Fruit fly (Drosophila melanogaster) whole organism, embryonic: Measurements from ENCODE around the gene CG13069.

Experiments
- Bgb ChIP-seq: fragments of 200-800 bp; sonication (Bioruptor generic); IDR thresholded peaks from 2 replicates; pipeline ENCODE4 v1.3.6; 2022; ENCODE audit warnings: missing biosample characterization, missing genetic modification characterization; ENCODE audit not compliant: partially characterized antibody
- CG1024 ChIP-seq: fragments of 200-800 bp; sonication (Bioruptor generic); IDR thresholded peaks from 2 replicates; pipeline ENCODE4 v1.3.6; 2022; ENCODE audit warnings: missing biosample characterization, missing genetic modification characterization
- CG10654 ChIP-seq: fragments of 200-800 bp; sonication (Bioruptor generic); optimal IDR thresholded peaks from 2 replicates; lab custom pipeline; 2016; ENCODE audit warnings: missing biosample characterization, missing genetic modification characterization
- CG11247 ChIP-seq: fragments of 200-800 bp; sonication (Bioruptor generic); IDR thresholded peaks from 2 replicates; pipeline ENCODE4 v1.3.6; 2022; ENCODE audit warnings: missing biosample characterization, missing genetic modification characterization
- CG12659 ChIP-seq: fragments of 200-800 bp; sonication (Bioruptor generic); optimal IDR thresholded peaks from 3 replicates; lab custom pipeline; 2017; ENCODE audit warnings: mild to moderate bottlenecking, missing biosample characterization, missing genetic modification reagents, missing genetic modification characterization
- CG13287 ChIP-seq: fragments of 200-800 bp; sonication (Bioruptor generic); IDR thresholded peaks from 2 replicates; pipeline ENCODE4 v1.3.6; 2022; ENCODE audit warnings: missing biosample characterization, missing genetic modification characterization; ENCODE audit not compliant: partially characterized antibody
- CG13894 ChIP-seq: fragments of 200-800 bp; sonication (Bioruptor generic); optimal IDR thresholded peaks from 3 replicates; lab custom pipeline; 2018; ENCODE audit warnings: missing biosample characterization, mild to moderate bottlenecking, missing genetic modification characterization, moderate library complexity
- CG14667 ChIP-seq: fragments of 200-800 bp; sonication (Bioruptor generic); IDR thresholded peaks from 2 replicates; pipeline ENCODE4 v1.3.6; 2022; ENCODE audit warnings: missing biosample characterization, missing genetic modification characterization
- CG3065 ChIP-seq: fragments of 200-800 bp; sonication (Bioruptor generic); optimal IDR thresholded peaks from 2 replicates; lab custom pipeline; 2016; ENCODE audit warnings: missing biosample characterization, missing genetic modification characterization
- CG34422 ChIP-seq: fragments of 200-800 bp; sonication (Bioruptor generic); IDR thresholded peaks from 3 replicates; pipeline ENCODE4 v1.3.6; 2022; ENCODE audit warnings: missing biosample characterization, missing genetic modification characterization
- CG6254 ChIP-seq: fragments of 200-800 bp; sonication (Bioruptor generic); optimal IDR thresholded peaks from 3 replicates; lab custom pipeline; 2017; ENCODE audit warnings: mild to moderate bottlenecking, missing biosample characterization, missing genetic modification reagents, missing genetic modification characterization
- CG6654 ChIP-seq: fragments of 200-800 bp; sonication (Bioruptor generic); optimal IDR thresholded peaks from 2 replicates; lab custom pipeline; 2017; ENCODE audit warnings: missing biosample characterization, mild to moderate bottlenecking, missing genetic modification characterization
- CG7839 ChIP-seq: fragments of 200-800 bp; sonication (Bioruptor generic); optimal IDR thresholded peaks from 3 replicates; lab custom pipeline; 2018; ENCODE audit warnings: missing biosample characterization, mild to moderate bottlenecking, missing genetic modification characterization, moderate library complexity
- CG7987 ChIP-seq: fragments of 200-800 bp; sonication (Bioruptor generic); optimal IDR thresholded peaks from 2 replicates; lab custom pipeline; 2018; ENCODE audit warnings: missing biosample characterization, mild to moderate bottlenecking, missing genetic modification characterization, moderate library complexity
- Doc3 ChIP-seq: fragments of 200-800 bp; sonication (Bioruptor generic); IDR thresholded peaks from 3 replicates; pipeline ENCODE4 v1.3.6; 2022; ENCODE audit warnings: missing biosample characterization, missing genetic modification characterization; ENCODE audit not compliant: partially characterized antibody
- Gsc ChIP-seq: fragments of 200-800 bp; sonication (Bioruptor generic); IDR thresholded peaks from 2 replicates; pipeline ENCODE4 v1.3.6; 2022; ENCODE audit warnings: missing biosample characterization, missing genetic modification characterization
- H15 ChIP-seq: fragments of 200-800 bp; sonication (Bioruptor generic); IDR thresholded peaks from 3 replicates; pipeline ENCODE4 v1.3.6; 2022; ENCODE audit warnings: missing biosample characterization, missing genetic modification characterization
- Jarid2 ChIP-seq: fragments of 200-800 bp; sonication (Bioruptor generic); optimal IDR thresholded peaks from 3 replicates; lab custom pipeline; 2017; ENCODE audit warnings: mild to moderate bottlenecking, missing biosample characterization, missing genetic modification reagents, missing genetic modification characterization
- NfI ChIP-seq: fragments of 200-800 bp; sonication (Bioruptor generic); optimal IDR thresholded peaks from 3 replicates; lab custom pipeline; 2018; ENCODE audit warnings: missing biosample characterization, mild to moderate bottlenecking, missing genetic modification characterization, moderate library complexity
- Poxn ChIP-seq: fragments of 200-800 bp; sonication (Bioruptor generic); IDR thresholded peaks from 2 replicates; pipeline ENCODE4 v1.3.6; 2022; ENCODE audit warnings: missing biosample characterization, missing genetic modification characterization
- Sry-β ChIP-seq: fragments of 200-800 bp; sonication (Bioruptor generic); optimal IDR thresholded peaks from 2 replicates; lab custom pipeline; 2018; ENCODE audit warnings: missing biosample characterization, mild to moderate bottlenecking, missing genetic modification characterization, moderate library complexity
- Taf1 ChIP-seq: fragments of 200-800 bp; sonication (Bioruptor generic); IDR thresholded peaks from 2 replicates; pipeline ENCODE4 v1.3.6; 2022; ENCODE audit warnings: missing biosample characterization, missing genetic modification characterization
- amos ChIP-seq: fragments of 200-800 bp; sonication (Bioruptor generic); IDR thresholded peaks from 2 replicates; pipeline ENCODE4 v1.3.6; 2022; ENCODE audit warnings: missing biosample characterization, missing genetic modification characterization; ENCODE audit not compliant: partially characterized antibody
- ash1 ChIP-seq: fragments of 200-800 bp; sonication (Bioruptor generic); optimal IDR thresholded peaks from 2 replicates; lab custom pipeline; 2018; ENCODE audit warnings: missing biosample characterization, mild to moderate bottlenecking, missing genetic modification characterization
- az2 ChIP-seq: fragments of 200-800 bp; sonication (Bioruptor generic); optimal IDR thresholded peaks from 3 replicates; lab custom pipeline; 2016; ENCODE audit warnings: missing biosample characterization, missing genetic modification characterization
- bbx ChIP-seq: fragments of 200-800 bp; sonication (Bioruptor generic); IDR thresholded peaks from 2 replicates; pipeline ENCODE4 v1.3.6; 2022; ENCODE audit warnings: missing biosample characterization, missing genetic modification characterization; ENCODE audit not compliant: partially characterized antibody
- chm ChIP-seq: fragments of 200-800 bp; sonication (Bioruptor generic); IDR thresholded peaks from 2 replicates; pipeline ENCODE4 v1.3.6; 2022; ENCODE audit warnings: missing biosample characterization, missing genetic modification characterization
- dmrt99B ChIP-seq: fragments of 200-800 bp; sonication (Bioruptor generic); optimal IDR thresholded peaks from 2 replicates; lab custom pipeline; 2018; ENCODE audit warnings: missing biosample characterization, mild to moderate bottlenecking, missing genetic modification characterization, moderate library complexity
- dpn ChIP-seq, 2 experiments: fragments of 200-800 bp; sonication (Bioruptor generic); optimal IDR thresholded peaks; 3 replicates each; lab custom pipeline; 2016; ENCODE audit warnings: missing biosample characterization in 2 of 2, missing genetic modification characterization in 2 of 2
- fru ChIP-seq: fragments of >200 bp; optimal IDR thresholded peaks from 2 replicates; lab custom pipeline; 2017
- gce ChIP-seq: fragments of 200-800 bp; sonication (Bioruptor generic); IDR thresholded peaks from 3 replicates; pipeline ENCODE4 v1.3.6; 2022; ENCODE audit warnings: missing biosample characterization, missing genetic modification characterization
- gem ChIP-seq: fragments of 200-800 bp; sonication (Bioruptor generic); optimal IDR thresholded peaks from 2 replicates; lab custom pipeline; 2019; ENCODE audit warnings: missing biosample characterization, mild to moderate bottlenecking, missing genetic modification characterization, moderate library complexity
- gfzf ChIP-seq: fragments of 200-800 bp; sonication (Bioruptor generic); optimal IDR thresholded peaks from 2 replicates; lab custom pipeline; 2016; ENCODE audit warnings: missing biosample characterization, mild to moderate bottlenecking, missing genetic modification characterization, moderate library complexity
- gsb ChIP-seq: fragments of 200-800 bp; sonication (Bioruptor generic); IDR thresholded peaks from 2 replicates; pipeline ENCODE4 v1.3.6; 2022; ENCODE audit warnings: missing biosample characterization, missing genetic modification characterization
- insv ChIP-seq, 2 experiments: fragments of 200-800 bp; sonication (Bioruptor generic); optimal IDR thresholded peaks; 3 replicates each; lab custom pipeline; 2016 to 2018; ENCODE audit warnings: missing biosample characterization in 2 of 2, missing genetic modification characterization in 2 of 2
- jing ChIP-seq: fragments of 200-800 bp; sonication (Bioruptor generic); optimal IDR thresholded peaks from 2 replicates; lab custom pipeline; 2018; ENCODE audit warnings: missing biosample characterization, mild to moderate bottlenecking, missing genetic modification characterization
- nerfin-2 ChIP-seq: fragments of 200-800 bp; sonication (Bioruptor generic); IDR thresholded peaks from 2 replicates; pipeline ENCODE4 v1.3.6; 2022; ENCODE audit warnings: missing biosample characterization, missing genetic modification characterization; ENCODE audit not compliant: partially characterized antibody
- nmo ChIP-seq: fragments of 200-800 bp; sonication (Bioruptor generic); optimal IDR thresholded peaks from 2 replicates; lab custom pipeline; 2018; ENCODE audit warnings: missing biosample characterization, mild to moderate bottlenecking, missing genetic modification characterization, moderate library complexity
- nom ChIP-seq: fragments of 200-800 bp; sonication (Bioruptor generic); optimal IDR thresholded peaks from 2 replicates; lab custom pipeline; 2017; ENCODE audit warnings: missing biosample characterization, missing genetic modification characterization, mild to moderate bottlenecking, moderate library complexity, missing genetic modification reagents
- odd ChIP-seq: fragments of 200-800 bp; sonication (Bioruptor generic); optimal IDR thresholded peaks from 2 replicates; lab custom pipeline; 2017; ENCODE audit warnings: missing biosample characterization, mild to moderate bottlenecking, missing genetic modification characterization
- otp ChIP-seq: fragments of 200-800 bp; sonication (Bioruptor generic); IDR thresholded peaks from 3 replicates; pipeline ENCODE4, ENCODE4 v1.3.6; 2022; ENCODE audit warnings: missing biosample characterization, missing genetic modification characterization
- pita ChIP-seq: fragments of 200-800 bp; sonication (Bioruptor generic); optimal IDR thresholded peaks from 2 replicates; lab custom pipeline; 2017; ENCODE audit warnings: missing biosample characterization, mild to moderate bottlenecking, missing genetic modification characterization
- pum ChIP-seq: fragments of 200-800 bp; sonication (Bioruptor generic); optimal IDR thresholded peaks from 2 replicates; lab custom pipeline; 2016; ENCODE audit warnings: missing biosample characterization, missing genetic modification characterization
- repo ChIP-seq: fragments of 200-800 bp; sonication (Bioruptor generic); optimal IDR thresholded peaks from 2 replicates; lab custom pipeline; 2016; ENCODE audit warnings: missing biosample characterization, missing genetic modification characterization
- sc ChIP-seq, 3 experiments: fragments of >200 bp in 2 of 3; fragments of 200-800 bp in 1 of 3; sonication (Bioruptor generic) in 1 of 3; optimal IDR thresholded peaks; 2 replicates in 2 of 3; 3 replicates in 1 of 3; lab custom pipeline; 2017; ENCODE audit warnings: mild to moderate bottlenecking in 1 of 3, missing biosample characterization in 1 of 3, missing genetic modification characterization in 1 of 3, missing genetic modification reagents in 1 of 3
- sim ChIP-seq: fragments of 200-800 bp; sonication (Bioruptor generic); IDR thresholded peaks from 2 replicates; pipeline ENCODE4 v1.3.6; 2022; ENCODE audit warnings: missing biosample characterization, missing genetic modification characterization
- slou ChIP-seq: fragments of 200-800 bp; sonication (Bioruptor generic); optimal IDR thresholded peaks from 3 replicates; lab custom pipeline; 2016; ENCODE audit warnings: missing biosample characterization, missing genetic modification characterization
- sqz ChIP-seq: fragments of 200-800 bp; sonication (Bioruptor generic); optimal IDR thresholded peaks from 3 replicates; lab custom pipeline; 2018; ENCODE audit warnings: missing biosample characterization, mild to moderate bottlenecking, missing genetic modification characterization
- sug ChIP-seq: fragments of 200-800 bp; optimal IDR thresholded peaks from 2 replicates; lab custom pipeline; 2019; ENCODE audit warnings: missing biosample characterization, mild to moderate bottlenecking, missing genetic modification characterization, moderate library complexity
- z ChIP-seq: fragments of 200-800 bp; sonication (Bioruptor generic); IDR thresholded peaks from 3 replicates; pipeline ENCODE4 v1.3.6; 2022; ENCODE audit warnings: missing biosample characterization, missing genetic modification characterization
- zfh2 ChIP-seq: fragments of 200-800 bp; sonication (Bioruptor generic); optimal IDR thresholded peaks from 2 replicates; lab custom pipeline; 2016; ENCODE audit warnings: missing biosample characterization, missing genetic modification characterization

Gene CG13069

DNA sequence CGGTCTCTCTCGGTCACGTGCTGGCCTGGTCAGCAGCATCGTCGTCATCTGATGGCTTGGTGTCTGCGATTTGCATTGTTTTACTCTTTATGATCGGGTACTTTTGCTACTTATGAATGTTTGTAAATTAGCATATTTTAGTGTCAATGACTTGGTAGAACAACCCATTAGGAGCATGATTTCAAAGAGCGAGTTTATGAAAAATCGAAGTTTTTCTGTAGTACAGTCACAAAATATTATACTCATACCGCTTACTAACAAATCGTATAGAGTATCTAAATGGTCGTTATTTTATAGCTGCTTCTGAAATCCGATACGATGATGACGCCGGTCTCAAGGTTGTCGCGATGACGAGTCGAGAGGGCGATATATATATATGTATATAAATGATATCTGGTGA is 21.1 kb downstream of the CG13069 start (continued):
- TF ChIP-seq otp, result no peak
- TF ChIP-seq sc (optimal IDR thresholded peaks at IDR 0.05; lab: Kevin White, UChicago), result no peak
- no peak for TF ChIP-seq sc (GFP tag; optimal IDR thresholded peaks at IDR 0.05; lab: Kevin White, UChicago)
- TF ChIP-seq gce (GFP tag; lab: Robert Waterston, UW), result no peak
- no peak for TF ChIP-seq gfzf (GFP tag; lab: Kevin White, UChicago)
- no peak for TF ChIP-seq repo
- TF ChIP-seq amos (GFP tag; lab: Robert Waterston, UW), result no peak
- TF ChIP-seq nerfin-2 (GFP tag; lab: Robert Waterston, UW), result no peak
- no peak for TF ChIP-seq CG14667 (GFP tag; lab: Robert Waterston, UW)
- no peak for TF ChIP-seq chm (GFP tag; lab: Robert Waterston, UW)
- TF ChIP-seq CG7839 (tag; lab: Kevin White, UChicago), result peak; percentile 48
- TF ChIP-seq CG12659, result peak; percentile 17
- no peak for TF ChIP-seq CG13287
- TF ChIP-seq NfI (GFP tag; lab: Kevin White, UChicago), result no peak
- TF ChIP-seq gsb, result no peak
- TF ChIP-seq CG6254, result no peak
- no peak for TF ChIP-seq jing (GFP tag; lab: Kevin White, UChicago)
- TF ChIP-seq Sry-β (GFP tag; lab: Kevin White, UChicago), result no peak
- TF ChIP-seq sqz (GFP tag; lab: Kevin White, UChicago), result no peak
- TF ChIP-seq fru (lab: Kevin White, UChicago), result no peak
- no peak for TF ChIP-seq sim
- peak; percentile 46 for TF ChIP-seq nom (GFP tag; lab: Kevin White, UChicago)
- TF ChIP-seq CG34422 (GFP tag; lab: Robert Waterston, UW), result no peak
- no peak for TF ChIP-seq az2 (GFP tag; lab: Kevin White, UChicago)
- peak; percentile 56 for TF ChIP-seq gem (tag; lab: Kevin White, UChicago)
- no peak for TF ChIP-seq Bgb (GFP tag; lab: Robert Waterston, UW)
- TF ChIP-seq Taf1 (GFP tag; lab: Robert Waterston, UW), result no peak
- TF ChIP-seq odd (GFP tag; lab: Kevin White, UChicago), result no peak
- TF ChIP-seq Doc3 (GFP tag; lab: Robert Waterston, UW), result no peak
- TF ChIP-seq Gsc, result no peak
- no peak for TF ChIP-seq insv (GFP tag; optimal IDR thresholded peaks at IDR 0.05; lab: Kevin White, UChicago)
- TF ChIP-seq CG10654 (GFP tag; lab: Kevin White, UChicago), result no peak
- no peak for TF ChIP-seq Poxn (GFP tag; lab: Robert Waterston, UW)
- TF ChIP-seq CG6654 (GFP tag; lab: Kevin White, UChicago), result no peak
- no peak for TF ChIP-seq zfh2 (GFP tag; lab: Kevin White, UChicago)
- TF ChIP-seq CG13894 (tag; lab: Kevin White, UChicago), result no peak
- TF ChIP-seq nmo (GFP tag; lab: Kevin White, UChicago), result no peak
- TF ChIP-seq pum (GFP tag; lab: Kevin White, UChicago), result no peak
- TF ChIP-seq CG3065 (GFP tag; lab: Kevin White, UChicago), result no peak
- no peak for TF ChIP-seq slou (GFP tag; lab: Kevin White, UChicago)
- TF ChIP-seq ash1 (GFP tag; lab: Kevin White, UChicago), result no peak
- TF ChIP-seq CG11247 (GFP tag; lab: Robert Waterston, UW), result no peak
- no peak for TF ChIP-seq Jarid2 (GFP tag; lab: Kevin White, UChicago)
- TF ChIP-seq dmrt99B (tag; lab: Kevin White, UChicago), result peak; percentile 67
- no peak for TF ChIP-seq pita
- TF ChIP-seq CG7987, result no peak
- TF ChIP-seq dpn (GFP tag; optimal IDR thresholded peaks at IDR 0.05; lab: Kevin White, UChicago), result peak in 1 of 2 experiments; percentile 1
- TF ChIP-seq bbx (GFP tag; lab: Robert Waterston, UW), result no peak
- TF ChIP-seq sug (tag; lab: Kevin White, UChicago), result no peak
- no peak for TF ChIP-seq H15 (GFP tag; lab: Robert Waterston, UW)
- TF ChIP-seq z, result no peak
- no peak for TF ChIP-seq CG1024
